Worm (Caenorhabditis elegans): ENCODE data around the gene Y53G8AL.3.
A peak's percentile ranks its signal among the peaks of the same experiment; 100 is the strongest.

Gene Y53G8AL.3

DNA sequence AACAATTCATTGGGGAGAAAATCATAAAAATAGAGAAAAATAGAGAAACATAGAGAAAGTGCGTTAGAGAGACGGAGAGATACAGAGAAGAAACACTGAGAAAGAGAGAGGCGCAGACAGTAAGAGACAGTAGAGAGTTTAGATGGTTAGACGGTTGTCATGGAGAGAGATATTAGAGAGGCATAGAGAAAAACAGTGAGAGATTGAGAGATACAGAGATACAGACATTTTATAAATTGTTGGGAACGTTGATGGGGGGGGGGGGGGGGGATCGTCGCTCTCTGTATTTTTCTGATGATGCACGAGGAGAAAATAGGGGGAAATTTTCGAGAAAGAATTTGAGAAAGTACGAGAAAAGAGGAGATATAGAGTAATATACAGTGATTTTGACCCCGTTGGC is 26.4 kb upstream of the Y53G8AL.3 start:
- TF ChIP-seq lin-15B (tag; optimal IDR thresholded peaks at IDR 0.05) (no peak), xbp-1 (tag; optimal IDR thresholded peaks at IDR 0.05) (peak; percentile 78), pag-3 (tag; optimal IDR thresholded peaks at IDR 0.05; ENCODE audit: borderline replicate concordance, insufficient read depth) (no peak), dpl-1 (GFP tag; optimal IDR thresholded peaks at IDR 0.05) (peak; percentile 52 to 69 (median 53)), tbx-2 (tag; optimal IDR thresholded peaks at IDR 0.05) (peak; percentile 85), snpc-4 (tag; optimal IDR thresholded peaks at IDR 0.05) (peak; percentile 46), ztf-4 (tag; optimal IDR thresholded peaks at IDR 0.05) (peak; percentile 79), hpl-2 (GFP tag; optimal IDR thresholded peaks at IDR 0.05) (no peak), fkh-8 (tag; optimal IDR thresholded peaks at IDR 0.05) (peak; percentile 67), alr-1 (tag; optimal IDR thresholded peaks at IDR 0.05; ENCODE audit: borderline replicate concordance) (no peak), unc-98 (GFP tag; IDR thresholded peaks at IDR 0.05) (no peak; the same call in 1 of the 2 replicates), lsy-2 (tag; optimal IDR thresholded peaks at IDR 0.05) (peak; percentile 84 to 90), nhr-76 (tag; optimal IDR thresholded peaks at IDR 0.05) (no peak), elt-2 (tag; optimal IDR thresholded peaks at IDR 0.05) (peak; percentile 52), mab-9 (GFP tag; IDR thresholded peaks at IDR 0.05) (peak; percentile 66), mef-2 (tag; optimal IDR thresholded peaks at IDR 0.05) (no peak), nhr-84 (tag; optimal IDR thresholded peaks at IDR 0.05) (no peak), lin-39 (tag; optimal IDR thresholded peaks at IDR 0.05) (peak; percentile 79), mep-1 (tag; optimal IDR thresholded peaks at IDR 0.05) (peak; percentile 90), efl-3 (GFP tag; optimal IDR thresholded peaks at IDR 0.05) (no peak), ceh-8 (GFP tag; optimal IDR thresholded peaks at IDR 0.05) (peak; percentile 34), sptf-1 (tag; optimal IDR thresholded peaks at IDR 0.05) (no peak), nhr-77 (tag; optimal IDR thresholded peaks at IDR 0.05) (peak; percentile 40), vab-15 (tag; optimal IDR thresholded peaks at IDR 0.05) (peak; percentile 26), elt-3 (tag; optimal IDR thresholded peaks at IDR 0.05) (peak in 3 of 6 experiments; percentile 2 to 68 (median 44)), nhr-47 (tag; optimal IDR thresholded peaks at IDR 0.05) (peak; percentile 92), jun-1 (tag; optimal IDR thresholded peaks at IDR 0.05) (peak; percentile 86), lin-13 (GFP tag; optimal IDR thresholded peaks at IDR 0.05) (peak; percentile 66), grh-1 (GFP tag; IDR thresholded peaks at IDR 0.05) (peak; percentile 85), ceh-88 (GFP tag; IDR thresholded peaks at IDR 0.05) (no peak), nhr-20 (tag; optimal IDR thresholded peaks at IDR 0.05) (peak; percentile 92), unc-130 (tag; optimal IDR thresholded peaks at IDR 0.05) (no peak), ces-1 (GFP tag; optimal IDR thresholded peaks at IDR 0.05) (no peak), hlh-17 (GFP tag; optimal IDR thresholded peaks at IDR 0.05; ENCODE audit: borderline replicate concordance) (no peak), F16B12.6 (tag; optimal IDR thresholded peaks at IDR 0.05) (peak; percentile 1), mdl-1 (tag; optimal IDR thresholded peaks at IDR 0.05) (no peak), blmp-1 (tag; optimal IDR thresholded peaks at IDR 0.05) (peak; percentile 46), egl-27 (tag; optimal IDR thresholded peaks at IDR 0.05) (no peak), nhr-237 (tag; optimal IDR thresholded peaks at IDR 0.05) (peak; percentile 21), nhr-85 (tag) (peak; percentile 99), C04F5.9 (tag; optimal IDR thresholded peaks at IDR 0.05) (peak; percentile 31), unc-62 (GFP tag; optimal IDR thresholded peaks at IDR 0.05) (no peak), egl-13 (tag; optimal IDR thresholded peaks at IDR 0.05) (peak; percentile 57), irx-1 (tag; optimal IDR thresholded peaks at IDR 0.05) (peak; percentile 79), nhr-19 (GFP tag; conservative IDR thresholded peaks at IDR 0.05) (peak; percentile 91), C34B4.2 (tag; optimal IDR thresholded peaks at IDR 0.05) (no peak), unc-30 (tag; optimal IDR thresholded peaks at IDR 0.05) (no peak), nhr-28 (tag; optimal IDR thresholded peaks at IDR 0.05) (no peak), zip-4 (GFP tag; optimal IDR thresholded peaks at IDR 0.05) (peak; percentile 57), aha-1 (tag; optimal IDR thresholded peaks at IDR 0.05) (peak; percentile 52), lin-35 (GFP tag; optimal IDR thresholded peaks at IDR 0.05) (peak; percentile 57 to 86), nhr-71 (tag; optimal IDR thresholded peaks at IDR 0.05) (peak; percentile 95), isw-1 (GFP tag; IDR thresholded peaks at IDR 0.05) (peak; percentile 72)
